Worm (Caenorhabditis elegans) whole organism, L3 larva: Measurements from ENCODE around the gene F53C11.1.

Experiments
- R02D3.7 ChIP-seq: fragments of 150-350 bp; optimal IDR thresholded peaks from 2 replicates; lab custom pipeline; 2014; ENCODE audit warnings: missing biosample characterization, missing genetic modification characterization
- ZK546.5 ChIP-seq: sonication (generic microtip); optimal IDR thresholded peaks from 2 replicates; lab custom pipeline; 2017; ENCODE audit warnings: missing biosample characterization, missing genetic modification characterization
- aly-2 ChIP-seq: fragments of 150-350 bp; optimal IDR thresholded peaks from 2 replicates; lab custom pipeline; 2014; ENCODE audit warnings: missing biosample characterization, missing genetic modification characterization
- ama-1 ChIP-seq: fragments of 150-350 bp; optimal IDR thresholded peaks from 2 replicates; lab custom pipeline; 2018
- ceh-16 ChIP-seq: sonication (generic microtip); optimal IDR thresholded peaks from 2 replicates; lab custom pipeline; 2017; ENCODE audit warnings: missing biosample characterization, missing genetic modification characterization
- ceh-28 ChIP-seq: fragments of 150-350 bp; optimal IDR thresholded peaks from 2 replicates; lab custom pipeline; 2014; ENCODE audit warnings: missing biosample characterization, missing genetic modification reagents, missing genetic modification characterization
- ceh-82 ChIP-seq: fragments of 150-350 bp; optimal IDR thresholded peaks from 2 replicates; lab custom pipeline; 2014; ENCODE audit warnings: missing biosample characterization, missing genetic modification characterization
- ceh-9 ChIP-seq: sonication (generic microtip); optimal IDR thresholded peaks from 2 replicates; lab custom pipeline; 2018; ENCODE audit warnings: missing biosample characterization, missing genetic modification characterization
- daf-12 ChIP-seq: fragments of 150-350 bp; optimal IDR thresholded peaks from 2 replicates; lab custom pipeline; 2014; ENCODE audit warnings: missing biosample characterization, missing genetic modification reagents, missing genetic modification characterization
- egl-27 ChIP-seq: sonication (generic microtip); optimal IDR thresholded peaks from 4 replicates; lab custom pipeline; 2017; ENCODE audit warnings: missing biosample characterization, missing genetic modification reagents, missing genetic modification characterization
- egl-5 ChIP-seq: fragments of 150-350 bp; optimal IDR thresholded peaks from 2 replicates; lab custom pipeline; 2017; ENCODE audit warnings: missing biosample characterization, missing genetic modification reagents, missing genetic modification characterization, inconsistent platforms
- elt-1 ChIP-seq: fragments of 150-350 bp; optimal IDR thresholded peaks from 2 replicates; lab custom pipeline; 2014; ENCODE audit warnings: missing biosample characterization, missing genetic modification characterization
- elt-2 ChIP-seq: sonication (generic microtip); optimal IDR thresholded peaks from 2 replicates; lab custom pipeline; 2016; ENCODE audit warnings: missing genetic modification reagents, mild to moderate bottlenecking, missing genetic modification characterization, missing compliant biosample characterization
- elt-3 ChIP-seq, 3 experiments: fragments of 150-350 bp in 1 of 3; sonication (generic microtip) in 2 of 3; optimal IDR thresholded peaks; 2 replicates in 2 of 3; 4 replicates in 1 of 3; lab custom pipeline; 2014 to 2017; ENCODE audit warnings: missing biosample characterization in 3 of 3, missing genetic modification characterization in 3 of 3
- eor-1 ChIP-seq, 2 experiments: fragments of 150-350 bp; optimal IDR thresholded peaks; 2 replicates each; lab custom pipeline; 2014 to 2018; ENCODE audit warnings: missing biosample characterization in 2 of 2, missing genetic modification characterization in 2 of 2
- fkh-2 ChIP-seq: fragments of 150-350 bp; optimal IDR thresholded peaks from 2 replicates; lab custom pipeline; 2014; ENCODE audit warnings: missing biosample characterization, missing genetic modification reagents, missing genetic modification characterization
- fos-1 ChIP-seq: fragments of 150-350 bp; optimal IDR thresholded peaks from 2 replicates; lab custom pipeline; 2014; ENCODE audit warnings: missing biosample characterization, missing genetic modification characterization
- hmg-11 ChIP-seq: sonication (generic microtip); optimal IDR thresholded peaks from 2 replicates; lab custom pipeline; 2016; ENCODE audit warnings: missing genetic modification characterization, missing compliant biosample characterization
- jun-1 ChIP-seq: fragments of 150-350 bp; optimal IDR thresholded peaks from 2 replicates; lab custom pipeline; 2014; ENCODE audit warnings: missing biosample characterization, missing genetic modification reagents, missing genetic modification characterization
- lin-15B ChIP-seq: fragments of 150-350 bp; optimal IDR thresholded peaks from 2 replicates; lab custom pipeline; 2014; ENCODE audit warnings: missing biosample characterization, missing genetic modification characterization
- lin-39 ChIP-seq: fragments of 150-350 bp; optimal IDR thresholded peaks from 2 replicates; lab custom pipeline; 2018; ENCODE audit warnings: missing biosample characterization, missing genetic modification reagents, missing genetic modification characterization
- lsy-12 ChIP-seq: sonication (generic microtip); optimal IDR thresholded peaks from 2 replicates; lab custom pipeline; 2016; ENCODE audit warnings: mild to moderate bottlenecking, missing genetic modification characterization, missing compliant biosample characterization
- mdl-1 ChIP-seq: fragments of 150-350 bp; optimal IDR thresholded peaks from 2 replicates; lab custom pipeline; 2014; ENCODE audit warnings: missing biosample characterization, missing genetic modification characterization
- mml-1 ChIP-seq: fragments of 150-350 bp; sonication (generic microtip); optimal IDR thresholded peaks from 3 replicates; lab custom pipeline; 2014; ENCODE audit warnings: missing biosample characterization, missing genetic modification characterization
- nfya-1 ChIP-seq: sonication (generic microtip); optimal IDR thresholded peaks from 2 replicates; lab custom pipeline; 2017; ENCODE audit warnings: missing genetic modification characterization, mild to moderate bottlenecking, missing compliant biosample characterization, antibody characterized with exemption, moderate library complexity; ENCODE audit not compliant: insufficient read depth
- nhr-11 ChIP-seq: fragments of 150-350 bp; optimal IDR thresholded peaks from 2 replicates; lab custom pipeline; 2014; ENCODE audit warnings: missing biosample characterization, missing genetic modification characterization
- nhr-12 ChIP-seq: fragments of 150-350 bp; optimal IDR thresholded peaks from 2 replicates; lab custom pipeline; 2014; ENCODE audit warnings: missing biosample characterization, missing genetic modification characterization
- nhr-23 ChIP-seq: fragments of 150-350 bp; optimal IDR thresholded peaks from 2 replicates; lab custom pipeline; 2014; ENCODE audit warnings: missing biosample characterization, missing genetic modification reagents, missing genetic modification characterization
- nhr-25 ChIP-seq: sonication (generic microtip); optimal IDR thresholded peaks from 2 replicates; lab custom pipeline; 2017; ENCODE audit warnings: missing biosample characterization, missing genetic modification characterization
- nhr-28 ChIP-seq: fragments of 150-350 bp; optimal IDR thresholded peaks from 2 replicates; lab custom pipeline; 2014; ENCODE audit warnings: missing biosample characterization, missing genetic modification characterization
- nhr-43 ChIP-seq: sonication (generic microtip); optimal IDR thresholded peaks from 2 replicates; lab custom pipeline; 2016; ENCODE audit warnings: mild to moderate bottlenecking, missing genetic modification characterization, missing compliant biosample characterization; ENCODE audit not compliant: poor library complexity, severe bottlenecking
- nhr-67 ChIP-seq: fragments of 150-350 bp; optimal IDR thresholded peaks from 2 replicates; lab custom pipeline; 2014; ENCODE audit warnings: missing biosample characterization, missing genetic modification characterization
- nhr-76 ChIP-seq: fragments of 150-350 bp; sonication (generic microtip); optimal IDR thresholded peaks from 5 replicates; lab custom pipeline; 2014; ENCODE audit warnings: missing biosample characterization, missing genetic modification characterization
- nhr-77 ChIP-seq: fragments of 150-350 bp; optimal IDR thresholded peaks from 2 replicates; lab custom pipeline; 2014; ENCODE audit warnings: missing biosample characterization, missing genetic modification characterization
- pha-4 ChIP-seq: fragments of 150-350 bp; optimal IDR thresholded peaks from 2 replicates; lab custom pipeline; 2014; ENCODE audit warnings: missing biosample characterization, missing genetic modification reagents, missing genetic modification characterization
- pqm-1 ChIP-seq: fragments of 150-350 bp; optimal IDR thresholded peaks from 2 replicates; lab custom pipeline; 2017; ENCODE audit warnings: missing biosample characterization, missing genetic modification characterization, inconsistent platforms
- sea-2 ChIP-seq: fragments of 150-350 bp; sonication (generic microtip); optimal IDR thresholded peaks from 4 replicates; lab custom pipeline; 2014; ENCODE audit warnings: missing biosample characterization, missing genetic modification reagents, missing genetic modification characterization
- skn-1 ChIP-seq: fragments of 150-350 bp; optimal IDR thresholded peaks from 2 replicates; lab custom pipeline; 2014; ENCODE audit warnings: missing biosample characterization, missing genetic modification characterization
- snpc-4 ChIP-seq: fragments of 150-350 bp; optimal IDR thresholded peaks from 2 replicates; lab custom pipeline; 2014; ENCODE audit warnings: missing biosample characterization, missing genetic modification characterization
- tbx-2 ChIP-seq: sonication (generic microtip); optimal IDR thresholded peaks from 2 replicates; lab custom pipeline; 2016; ENCODE audit warnings: mild to moderate bottlenecking, missing genetic modification characterization, missing compliant biosample characterization
- unc-39 ChIP-seq: sonication (generic microtip); optimal IDR thresholded peaks from 4 replicates; lab custom pipeline; 2017; ENCODE audit warnings: missing biosample characterization, missing genetic modification characterization
- unc-62 ChIP-seq: fragments of 150-350 bp; sonication (generic microtip); optimal IDR thresholded peaks from 4 replicates; lab custom pipeline; 2014; ENCODE audit warnings: missing biosample characterization, missing genetic modification reagents, missing genetic modification characterization
- zag-1 ChIP-seq: fragments of 150-350 bp; optimal IDR thresholded peaks from 2 replicates; lab custom pipeline; 2014; ENCODE audit warnings: missing biosample characterization, missing genetic modification characterization
- ztf-11 ChIP-seq: fragments of 150-350 bp; optimal IDR thresholded peaks from 2 replicates; lab custom pipeline; 2014; ENCODE audit warnings: missing biosample characterization, missing genetic modification characterization
- ztf-4 ChIP-seq: fragments of 150-350 bp; optimal IDR thresholded peaks from 2 replicates; lab custom pipeline; 2014; ENCODE audit warnings: missing biosample characterization, missing genetic modification characterization

Gene F53C11.1

DNA sequence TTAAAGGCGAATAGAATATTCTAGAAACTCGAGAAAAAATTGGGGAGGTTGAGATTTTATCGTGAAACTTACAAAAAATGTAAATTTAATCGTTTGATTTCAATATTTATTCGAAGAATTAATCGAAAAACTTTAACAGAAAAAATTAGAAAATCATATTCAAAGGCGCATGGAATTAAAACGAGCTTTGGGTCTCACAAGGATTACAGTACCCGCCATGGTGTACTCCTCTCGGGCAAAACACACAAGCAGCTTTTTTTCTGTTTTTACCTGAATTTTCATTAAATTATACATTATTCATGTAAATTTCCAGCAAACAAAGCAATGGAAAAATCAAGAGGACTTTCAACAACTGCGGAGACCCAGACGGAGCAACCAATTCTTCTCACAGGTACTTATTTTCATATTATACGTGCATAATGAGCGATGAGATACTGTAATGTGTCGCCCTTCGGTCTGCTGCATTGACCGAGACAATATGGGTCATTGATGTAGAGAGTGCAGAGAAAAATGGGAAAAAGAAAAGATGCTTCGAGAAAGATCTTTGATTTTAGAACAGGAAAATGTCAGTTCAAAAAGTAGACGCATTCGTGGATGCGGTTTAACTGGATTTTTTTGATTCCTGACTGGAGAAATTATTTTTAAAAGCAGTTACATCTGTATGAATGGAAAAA lies 11.8 kb downstream of the F53C11.1 start, which contains the start of the genes F53C11.4 and F53C11.5 (continued):
- no peak for TF ChIP-seq tbx-2 (tag; lab: Kevin White, UChicago)

ce11 chrV:13787948-13788681 lies 12.5 kb downstream of the F53C11.1 start:
- TF ChIP-seq nhr-25 (tag; lab: Kevin White, UChicago) (peak; percentile 69), nhr-11 (no peak), egl-5 (no peak), sea-2 (GFP tag; lab: Kevin White, UChicago) (no peak), nhr-77 (tag; lab: Kevin White, UChicago) (no peak), ztf-4 (tag; lab: Kevin White, UChicago) (no peak), nhr-76 (tag; lab: Kevin White, UChicago) (no peak), nfya-1 (tag; lab: Kevin White, UChicago) (peak; percentile 7), nhr-43 (peak; percentile 66), elt-2 (tag; lab: Kevin White, UChicago) (peak; percentile 62), R02D3.7 (tag; lab: Kevin White, UChicago) (no peak), pqm-1 (tag; lab: Kevin White, UChicago) (peak; percentile 56), pha-4 (tag; lab: Kevin White, UChicago) (peak; percentile 48), fos-1 (tag; lab: Kevin White, UChicago) (no peak), nhr-23 (peak; percentile 42)

- TF ChIP-seq nhr-12 (tag; lab: Kevin White, UChicago) (no peak), nhr-25 (tag; lab: Kevin White, UChicago) (peak; percentile 84), nhr-76 (tag; lab: Kevin White, UChicago) (no peak), nhr-28 (tag; lab: Kevin White, UChicago) (no peak), egl-27 (tag; lab: Kevin White, UChicago) (no peak), nhr-77 (tag; lab: Kevin White, UChicago) (no peak), daf-12 (no peak), egl-5 (peak; percentile 80), fkh-2 (peak; percentile 1), lsy-12 (tag; lab: Kevin White, UChicago) (peak; percentile 81), fos-1 (tag; lab: Kevin White, UChicago) (peak; percentile 0), nhr-67 (tag; lab: Kevin White, UChicago) (no peak), ama-1 (peak; percentile 76), ceh-9 (tag; lab: Kevin White, UChicago) (no peak), snpc-4 (peak; percentile 71), lin-39 (tag; lab: Kevin White, UChicago) (peak; percentile 96), elt-2 (tag; lab: Kevin White, UChicago) (peak; percentile 87), ZK546.5 (tag; lab: Kevin White, UChicago) (no peak), R02D3.7 (tag; lab: Kevin White, UChicago) (peak; percentile 19), aly-2 (tag; lab: Kevin White, UChicago) (no peak), zag-1 (tag; lab: Kevin White, UChicago) (no peak), unc-39 (no peak), nfya-1 (tag; lab: Kevin White, UChicago) (peak; percentile 95), jun-1 (tag; lab: Kevin White, UChicago) (peak; percentile 90), nhr-11 (peak; percentile 91), lin-15B (tag; lab: Kevin White, UChicago) (peak; percentile 94), eor-1 (tag; optimal IDR thresholded peaks at IDR 0.05; lab: Kevin White, UChicago) (no peak), sea-2 (GFP tag; lab: Kevin White, UChicago) (no peak), skn-1 (peak; percentile 29), ceh-82 (tag; lab: Kevin White, UChicago) (peak; percentile 50), mdl-1 (tag; lab: Kevin White, UChicago) (peak; percentile 44), pha-4 (tag; lab: Kevin White, UChicago) (peak; percentile 99), nhr-43 (peak; percentile 20), nhr-23 (peak; percentile 81), tbx-2 (tag; lab: Kevin White, UChicago) (peak; percentile 6), ztf-4 (tag; lab: Kevin White, UChicago) (no peak), pqm-1 (tag; lab: Kevin White, UChicago) (peak; percentile 79), ceh-28 (tag; lab: Kevin White, UChicago) (peak; percentile 84), elt-3 (tag; optimal IDR thresholded peaks at IDR 0.05; lab: Kevin White, UChicago) (no peak), mml-1 (tag; lab: Kevin White, UChicago) (no peak), unc-62 (GFP tag; lab: Kevin White, UChicago) (peak; percentile 60), elt-1 (no peak), ztf-11 (tag; lab: Kevin White, UChicago) (no peak), ceh-16 (tag; lab: Kevin White, UChicago) (no peak), hmg-11 (tag; lab: Kevin White, UChicago) (peak; percentile 88)
Measured at ce11 chrV:13789362-13789761, 13.8 kb downstream of the F53C11.1 start.
